Fruit fly (Drosophila melanogaster): ENCODE measurements around the gene Bacc.

- TF ChIP-seq psq (optimal IDR thresholded peaks at IDR 0.05) = no peak
- no peak for TF ChIP-seq CG8478 (optimal IDR thresholded peaks at IDR 0.05)
- no peak for TF ChIP-seq usp (GFP tag; optimal IDR thresholded peaks at IDR 0.05)
- TF ChIP-seq pan (optimal IDR thresholded peaks at IDR 0.05) = no peak
- no peak for TF ChIP-seq Dll (optimal IDR thresholded peaks at IDR 0.05)
- TF ChIP-seq EcR (GFP tag; optimal IDR thresholded peaks at IDR 0.05) = no peak
These were observed 30.9 kb upstream of the Bacc start for dm6 chr2L:2721317-2721716.

All from whole organism.